Fruit fly (Drosophila melanogaster): ENCODE measurements around the gene CG11262.
A peak's percentile ranks its signal among the peaks of the same experiment; 100 is the strongest.

CG11262 gene

dm6 chr3L:13041292-13042067 lies 46.5 kb downstream of the CG11262 start, which contains the start of gene RpS4 (continued):
- TF ChIP-seq HLH4C (GFP tag; IDR thresholded peaks at IDR 0.05; ENCODE audit: partially characterized antibody): peak; percentile 35; the same call in 1 of the 3 replicates
- peak; percentile 53 to 85 for TF ChIP-seq dpn (GFP tag; optimal IDR thresholded peaks at IDR 0.05)
- TF ChIP-seq CG5245 (GFP tag; optimal IDR thresholded peaks at IDR 0.05): peak; percentile 86
- peak; percentile 95 for TF ChIP-seq BtbVII (GFP tag; optimal IDR thresholded peaks at IDR 0.05)
- TF ChIP-seq zfh2 (GFP tag; optimal IDR thresholded peaks at IDR 0.05): peak; percentile 80
- peak; percentile 46; the same call in 1 of the 3 replicates for TF ChIP-seq knrl (GFP tag; IDR thresholded peaks at IDR 0.05; ENCODE audit: partially characterized antibody)
- TF ChIP-seq CG2120 (GFP tag; optimal IDR thresholded peaks at IDR 0.05): peak; percentile 71
- peak; percentile 75 for TF ChIP-seq CG1792 (GFP tag; optimal IDR thresholded peaks at IDR 0.05)
- peak; percentile 100 for TF ChIP-seq MESR4 (GFP tag; optimal IDR thresholded peaks at IDR 0.05)
- TF ChIP-seq C15 (GFP tag; IDR thresholded peaks at IDR 0.05): peak; percentile 84
- peak; percentile 66 for TF ChIP-seq Six4 (GFP tag; optimal IDR thresholded peaks at IDR 0.05)
- TF ChIP-seq GATAe (GFP tag; conservative IDR thresholded peaks at IDR 0.05): peak; percentile 43; the same call in 1 of the 2 replicates
- TF ChIP-seq pros (GFP tag; optimal IDR thresholded peaks at IDR 0.05): peak; percentile 64
- TF ChIP-seq onecut (GFP tag; IDR thresholded peaks at IDR 0.05): peak; percentile 94
- TF ChIP-seq jigr1 (GFP tag; IDR thresholded peaks at IDR 0.05): peak; percentile 63; the same call in 1 of the 3 replicates
- TF ChIP-seq Doc3 (GFP tag; IDR thresholded peaks at IDR 0.05; ENCODE audit: partially characterized antibody): no peak
- peak; percentile 89 for TF ChIP-seq Fer3 (tag; optimal IDR thresholded peaks at IDR 0.05)
- peak; percentile 99 for TF ChIP-seq mirr (GFP tag; optimal IDR thresholded peaks at IDR 0.05)
- TF ChIP-seq CG17568 (GFP tag; optimal IDR thresholded peaks at IDR 0.05): peak; percentile 96
- peak; percentile 82 for TF ChIP-seq lmd (GFP tag; IDR thresholded peaks at IDR 0.05)
- TF ChIP-seq sr (GFP tag; IDR thresholded peaks at IDR 0.05): peak; percentile 92
- peak in 1 of 2 experiments; percentile 80 for TF ChIP-seq insv (GFP tag; optimal IDR thresholded peaks at IDR 0.05)
- peak; percentile 69 for TF ChIP-seq CG18764 (GFP tag; optimal IDR thresholded peaks at IDR 0.05)
- TF ChIP-seq vnd (GFP tag; IDR thresholded peaks at IDR 0.05; ENCODE audit: partially characterized antibody): no peak
- TF ChIP-seq CG10543 (GFP tag; optimal IDR thresholded peaks at IDR 0.05): peak; percentile 97
- TF ChIP-seq CG30403 (GFP tag; optimal IDR thresholded peaks at IDR 0.05): peak; percentile 73
- peak; percentile 98 for TF ChIP-seq dm (GFP tag; optimal IDR thresholded peaks at IDR 0.05)
- no peak for TF ChIP-seq usp (GFP tag; optimal IDR thresholded peaks at IDR 0.05)
- no peak for TF ChIP-seq CG8478 (optimal IDR thresholded peaks at IDR 0.05)
- TF ChIP-seq CG13123 (GFP tag; optimal IDR thresholded peaks at IDR 0.05): peak; percentile 59
- peak; percentile 98 for TF ChIP-seq CG2116 (GFP tag; optimal IDR thresholded peaks at IDR 0.05)
- peak; percentile 68 for TF ChIP-seq Nf-YB (GFP tag; optimal IDR thresholded peaks at IDR 0.05)
- TF ChIP-seq CG6175 (GFP tag; IDR thresholded peaks at IDR 0.05): peak; percentile 77
- TF ChIP-seq CHES-1-like (GFP tag; optimal IDR thresholded peaks at IDR 0.05): peak; percentile 86
- TF ChIP-seq CG10366 (GFP tag; IDR thresholded peaks at IDR 0.05): peak; percentile 75
- TF ChIP-seq CG8765 (GFP tag; IDR thresholded peaks at IDR 0.05): peak; percentile 62; the same call in 1 of the 2 replicates
- TF ChIP-seq PHDP (tag; optimal IDR thresholded peaks at IDR 0.05): peak; percentile 92
- TF ChIP-seq CG4730 (GFP tag; IDR thresholded peaks at IDR 0.05): peak; percentile 67
- peak; percentile 54 for TF ChIP-seq CG15696 (tag; optimal IDR thresholded peaks at IDR 0.05)
- TF ChIP-seq rib (GFP tag; IDR thresholded peaks at IDR 0.05): peak; percentile 83
- TF ChIP-seq run (tag; optimal IDR thresholded peaks at IDR 0.05): peak; percentile 89
- peak; percentile 75 for TF ChIP-seq Optix (GFP tag; IDR thresholded peaks at IDR 0.05)
- peak; percentile 66 for TF ChIP-seq Oaz (GFP tag; IDR thresholded peaks at IDR 0.05)
- TF ChIP-seq D (optimal IDR thresholded peaks at IDR 0.05): no peak
- TF ChIP-seq D (GFP tag; optimal IDR thresholded peaks at IDR 0.05): peak; percentile 78
- peak; percentile 63 for TF ChIP-seq TFAM (GFP tag; optimal IDR thresholded peaks at IDR 0.05)
- TF ChIP-seq CG4328 (GFP tag; optimal IDR thresholded peaks at IDR 0.05): peak; percentile 93
- peak; percentile 34 for TF ChIP-seq lbe (GFP tag; optimal IDR thresholded peaks at IDR 0.05)
- peak; percentile 76 for TF ChIP-seq ERR (GFP tag; optimal IDR thresholded peaks at IDR 0.05)
- peak; percentile 36; the same call in 1 of the 2 replicates for TF ChIP-seq Xrp1 (GFP tag; IDR thresholded peaks at IDR 0.05)

Measured in whole organism, embryonic.